Worm (Caenorhabditis elegans) whole organism, young adult: ENCODE measurements around the gene arl-3.

Experiments
- B0336.3 ChIP-seq: fragments of 200-800 bp; sonication (Bioruptor generic); IDR thresholded peaks from 2 replicates; pipeline ENCODE4 v1.3.6; 2022; ENCODE audit warnings: missing genetic modification characterization, missing compliant biosample characterization
- C06A6.2 ChIP-seq: fragments of 200-800 bp; sonication (Bioruptor generic); conservative IDR thresholded peaks from 2 replicates; pipeline ENCODE4 v1.3.6; 2022; ENCODE audit warnings: missing genetic modification characterization, missing compliant biosample characterization
- F10E7.11 ChIP-seq: sonication (generic microtip); optimal IDR thresholded peaks from 2 replicates; lab custom pipeline; 2017; ENCODE audit warnings: mild to moderate bottlenecking, missing genetic modification characterization, moderate library complexity, missing compliant biosample characterization
- K12H6.12 ChIP-seq: fragments of 200-800 bp; sonication (Bioruptor generic); optimal IDR thresholded peaks from 2 replicates; lab custom pipeline; 2018; ENCODE audit warnings: mild to moderate bottlenecking, missing genetic modification characterization, missing compliant biosample characterization
- ama-1 ChIP-seq, 3 experiments: fragments of 150-350 bp in 1 of 3; sonication (generic microtip) in 2 of 3; optimal IDR thresholded peaks; 2 replicates each; lab custom pipeline; 2014 to 2018; ENCODE audit warnings: missing biosample characterization in 2 of 3, missing genetic modification characterization in 2 of 3, missing genetic modification reagents in 2 of 3
- atf-7 ChIP-seq: sonication (generic microtip); optimal IDR thresholded peaks from 2 replicates; lab custom pipeline; 2017; ENCODE audit warnings: mild to moderate bottlenecking, missing genetic modification characterization, missing compliant biosample characterization
- attf-3 ChIP-seq: fragments of 200-800 bp; sonication (Bioruptor generic); conservative IDR thresholded peaks from 2 replicates; pipeline ENCODE4 v1.3.6; 2022; ENCODE audit warnings: missing genetic modification reagents, missing genetic modification characterization, missing compliant biosample characterization
- efl-1 ChIP-seq: fragments of 150-350 bp; optimal IDR thresholded peaks from 2 replicates; lab custom pipeline; 2014; ENCODE audit warnings: missing biosample characterization, missing genetic modification reagents, missing genetic modification characterization
- lin-35 ChIP-seq, 3 experiments: fragments of 150-350 bp in 2 of 3; sonication (generic microtip) in 1 of 3; optimal IDR thresholded peaks; 2 replicates each; lab custom pipeline; 2014 to 2018; ENCODE audit warnings: missing biosample characterization in 3 of 3, missing genetic modification characterization in 3 of 3, missing genetic modification reagents in 3 of 3
- lin-54 ChIP-seq: fragments of 200-800 bp; sonication (Bioruptor generic); optimal IDR thresholded peaks from 2 replicates; lab custom pipeline; 2018; ENCODE audit warnings: mild to moderate bottlenecking, missing genetic modification characterization, missing compliant biosample characterization
- nhr-80 ChIP-seq: sonication (generic microtip); optimal IDR thresholded peaks from 2 replicates; lab custom pipeline; 2016; ENCODE audit warnings: missing genetic modification characterization, missing compliant biosample characterization
- nhr-90 ChIP-seq: sonication (generic microtip); optimal IDR thresholded peaks from 2 replicates; lab custom pipeline; 2016; ENCODE audit warnings: missing genotype, mild to moderate bottlenecking, missing genetic modification characterization, missing compliant biosample characterization
- snpc-4 ChIP-seq, 5 experiments: fragments of 150-350 bp in 1 of 5; sonication (generic microtip) in 4 of 5; optimal IDR thresholded peaks; 2 replicates each; lab custom pipeline; 2014 to 2018; ENCODE audit warnings: missing genetic modification characterization in 5 of 5, missing biosample characterization in 3 of 5, antibody characterized with exemption in 2 of 5, mild to moderate bottlenecking in 2 of 5, missing compliant biosample characterization in 2 of 5, missing genotype in 2 of 5, moderate library complexity in 2 of 5, missing genetic modification reagents in 1 of 5

DNA sequence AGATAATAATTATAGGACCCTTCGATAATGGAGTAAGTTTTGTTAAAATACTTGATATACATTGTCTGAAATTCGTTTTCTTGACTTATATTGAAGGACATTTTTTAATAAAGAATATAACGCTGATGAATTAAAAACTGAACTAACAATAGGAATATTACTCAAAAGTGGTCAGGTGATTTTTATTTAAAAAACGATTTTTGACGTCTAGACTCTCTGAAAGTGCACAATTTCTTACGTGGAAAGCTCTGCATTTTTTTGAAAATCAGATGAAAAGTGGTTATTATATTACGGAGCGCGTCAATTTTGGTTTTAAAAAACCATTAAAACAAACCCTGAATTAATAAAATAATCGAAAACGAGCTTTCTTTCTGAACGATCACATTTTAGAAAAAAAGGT is 30.5 kb downstream of the arl-3 start, which contains the start of gene sre-13:
- TF ChIP-seq attf-3 (GFP tag; lab: Robert Waterston, UW) (no peak), efl-1 (GFP tag; lab: Kevin White, UChicago) (no peak), nhr-80 (tag; lab: Kevin White, UChicago) (no peak), atf-7 (tag; lab: Kevin White, UChicago) (no peak), lin-54 (no peak), nhr-90 (tag; lab: Kevin White, UChicago) (no peak), C06A6.2 (no peak), K12H6.12 (tag; lab: Kevin White, UChicago) (no peak), F10E7.11 (tag; lab: Kevin White, UChicago) (no peak), ama-1 (optimal IDR thresholded peaks at IDR 0.05; lab: Kevin White, UChicago) (no peak), ama-1 (GFP tag; optimal IDR thresholded peaks at IDR 0.05; lab: Kevin White, UChicago) (no peak), lin-35 (GFP tag; optimal IDR thresholded peaks at IDR 0.05; lab: Kevin White, UChicago) (no peak), B0336.3 (GFP tag; lab: Robert Waterston, UW) (no peak), snpc-4 (GFP tag; optimal IDR thresholded peaks at IDR 0.05; lab: Kevin White, UChicago) (no peak), snpc-4 (tag; optimal IDR thresholded peaks at IDR 0.05; lab: Kevin White, UChicago) (no peak)
